Worm (Caenorhabditis elegans) whole organism, L4 larva: ENCODE data around the gene Y57A10C.8.

Experiments
- F10B5.3 ChIP-seq: sonication (generic microtip); optimal IDR thresholded peaks from 2 replicates; lab custom pipeline; 2016; ENCODE audit warnings: mild to moderate bottlenecking, missing genetic modification characterization, missing compliant biosample characterization
- F26F4.8 ChIP-seq: fragments of 200-800 bp; sonication (Bioruptor generic); conservative IDR thresholded peaks from 2 replicates; pipeline ENCODE4 v1.3.6; 2022; ENCODE audit warnings: missing genetic modification characterization, missing compliant biosample characterization
- F44E2.7 ChIP-seq: fragments of 200-800 bp; sonication (Bioruptor generic); IDR thresholded peaks from 2 replicates; pipeline ENCODE4 v2.1.2; 2022; ENCODE audit warnings: missing genetic modification characterization, missing compliant biosample characterization
- R02D3.7 ChIP-seq: fragments of 150-350 bp; sonication (generic microtip); optimal IDR thresholded peaks from 3 replicates; lab custom pipeline; 2014; ENCODE audit warnings: missing biosample characterization, missing genetic modification characterization
- T26A8.4 ChIP-seq: fragments of 200-800 bp; sonication (Bioruptor generic); IDR thresholded peaks from 2 replicates; pipeline ENCODE4 v1.3.6; 2022; ENCODE audit warnings: missing genetic modification characterization, missing compliant biosample characterization
- Y48G9A.11 ChIP-seq: fragments of 200-800 bp; sonication (Bioruptor generic); IDR thresholded peaks from 2 replicates; pipeline ENCODE4 v1.3.6; 2022; ENCODE audit warnings: missing genetic modification reagents, missing genetic modification characterization, missing compliant biosample characterization
- Y5F2A.4 ChIP-seq: fragments of 200-800 bp; sonication (Bioruptor generic); optimal IDR thresholded peaks from 2 replicates; lab custom pipeline; 2018; ENCODE audit warnings: mild to moderate bottlenecking, missing genetic modification characterization, missing compliant biosample characterization
- Y75B8A.6 ChIP-seq: fragments of 200-800 bp; sonication (Bioruptor generic); IDR thresholded peaks from 2 replicates; pipeline ENCODE4 v1.3.6; 2022; ENCODE audit warnings: missing genetic modification reagents, missing genetic modification characterization, missing compliant biosample characterization
- ZK546.5 ChIP-seq, 2 experiments: sonication (generic microtip); optimal IDR thresholded peaks; 2 replicates each; lab custom pipeline; 2017; ENCODE audit warnings: missing biosample characterization in 2 of 2, missing genetic modification characterization in 2 of 2
- aha-1 ChIP-seq: fragments of 150-350 bp; peaks from one replicate; lab custom pipeline; 2014; ENCODE audit warnings: missing biosample characterization, missing genetic modification characterization
- ceh-20 ChIP-seq: fragments of 200-800 bp; sonication (Bioruptor generic); IDR thresholded peaks from 2 replicates; pipeline ENCODE4 v1.3.6; 2022; ENCODE audit warnings: missing genetic modification reagents, missing genetic modification characterization, missing compliant biosample characterization
- ceh-82 ChIP-seq: sonication (generic microtip); optimal IDR thresholded peaks from 2 replicates; lab custom pipeline; 2017; ENCODE audit warnings: missing biosample characterization, missing genetic modification characterization
- ces-1 ChIP-seq: fragments of 150-350 bp; sonication (generic microtip); optimal IDR thresholded peaks from 4 replicates; lab custom pipeline; 2014; ENCODE audit warnings: missing biosample characterization, missing genetic modification reagents, missing genetic modification characterization
- ctbp-1 ChIP-seq: fragments of 200-800 bp; sonication (Bioruptor generic); IDR thresholded peaks from 2 replicates; pipeline ENCODE4 v1.3.6; 2022; ENCODE audit warnings: missing genetic modification reagents, missing genetic modification characterization, missing compliant biosample characterization
- daf-16 ChIP-seq, 3 experiments: sonication (generic microtip); optimal IDR thresholded peaks; 2 replicates each; lab custom pipeline; 2016 to 2017; ENCODE audit warnings: missing genetic modification characterization in 3 of 3, missing genetic modification reagents in 3 of 3, mild to moderate bottlenecking in 2 of 3, missing compliant biosample characterization in 2 of 3, missing biosample characterization in 1 of 3, moderate library complexity in 1 of 3
- daf-19 ChIP-seq: fragments of 200-800 bp; sonication (Bioruptor generic); conservative IDR thresholded peaks from 2 replicates; pipeline ENCODE4 v1.3.6; 2022; ENCODE audit warnings: missing genetic modification characterization, missing compliant biosample characterization
- dmd-8 ChIP-seq: fragments of 200-800 bp; sonication (Bioruptor generic); IDR thresholded peaks from 2 replicates; pipeline ENCODE4 v1.3.6; 2022; ENCODE audit warnings: missing genetic modification characterization, missing compliant biosample characterization
- dpl-1 ChIP-seq: fragments of 150-350 bp; optimal IDR thresholded peaks from 2 replicates; lab custom pipeline; 2014; ENCODE audit warnings: missing biosample characterization, missing genetic modification reagents, missing genetic modification characterization
- fkh-10 ChIP-seq: fragments of 150-350 bp; optimal IDR thresholded peaks from 2 replicates; lab custom pipeline; 2014; ENCODE audit warnings: missing biosample characterization, missing genetic modification reagents, missing genetic modification characterization
- lin-13 ChIP-seq: fragments of 150-350 bp; optimal IDR thresholded peaks from 2 replicates; lab custom pipeline; 2014; ENCODE audit warnings: missing biosample characterization, missing genetic modification reagents, missing genetic modification characterization
- lin-15B ChIP-seq: fragments of 150-350 bp; sonication (generic microtip); optimal IDR thresholded peaks from 3 replicates; lab custom pipeline; 2014; ENCODE audit warnings: missing biosample characterization, missing genetic modification characterization
- lsy-2 ChIP-seq, 2 experiments: fragments of 150-350 bp in 1 of 2; sonication (generic microtip) in 1 of 2; optimal IDR thresholded peaks; 2 replicates each; lab custom pipeline; 2014 to 2017; ENCODE audit warnings: missing biosample characterization in 2 of 2, missing genetic modification characterization in 2 of 2
- madf-5 ChIP-seq, 2 experiments: fragments of 200-800 bp; sonication (Bioruptor generic); IDR thresholded peaks; 2 replicates each; pipeline ENCODE4 v1.3.6; 2022; ENCODE audit warnings: missing compliant biosample characterization in 2 of 2, missing genetic modification characterization in 2 of 2
- mdt-29 ChIP-seq: fragments of 200-800 bp; sonication (Bioruptor generic); IDR thresholded peaks from 2 replicates; pipeline ENCODE4 v1.3.6; 2022; ENCODE audit warnings: missing genetic modification reagents, missing genetic modification characterization, missing compliant biosample characterization
- mep-1 ChIP-seq: fragments of 150-350 bp; sonication (generic microtip); optimal IDR thresholded peaks from 3 replicates; lab custom pipeline; 2014; ENCODE audit warnings: missing biosample characterization, missing genetic modification characterization
- mxl-2 ChIP-seq: fragments of 200-800 bp; sonication (Bioruptor generic); conservative IDR thresholded peaks from 2 replicates; pipeline ENCODE4 v1.3.6; 2022; ENCODE audit warnings: missing genetic modification reagents, missing genetic modification characterization, missing compliant biosample characterization
- nhr-237 ChIP-seq: sonication (generic microtip); optimal IDR thresholded peaks from 2 replicates; lab custom pipeline; 2017; ENCODE audit warnings: missing biosample characterization, missing genetic modification characterization
- nhr-48 ChIP-seq: sonication (generic microtip); optimal IDR thresholded peaks from 2 replicates; lab custom pipeline; 2016; ENCODE audit warnings: mild to moderate bottlenecking, missing genetic modification characterization, missing compliant biosample characterization
- skn-1 ChIP-seq: fragments of 150-350 bp; optimal IDR thresholded peaks from 2 replicates; lab custom pipeline; 2014; ENCODE audit warnings: missing biosample characterization, missing genetic modification characterization
- spr-1 ChIP-seq: sonication (generic microtip); optimal IDR thresholded peaks from 2 replicates; lab custom pipeline; 2016; ENCODE audit warnings: mild to moderate bottlenecking, missing genetic modification characterization, missing compliant biosample characterization
- unc-130 ChIP-seq: sonication (generic microtip); optimal IDR thresholded peaks from 2 replicates; lab custom pipeline; 2016; ENCODE audit warnings: missing genetic modification reagents, missing genetic modification characterization, missing compliant biosample characterization
- unc-62 ChIP-seq, 3 experiments: fragments of 150-350 bp in 1 of 3; sonication (generic microtip); optimal IDR thresholded peaks in 2 of 3; peaks in 1 of 3; 1 replicate in 1 of 3; 2 replicates in 2 of 3; lab custom pipeline; 2014 to 2017; ENCODE audit warnings: missing biosample characterization in 3 of 3, missing genetic modification characterization in 3 of 3, missing genetic modification reagents in 3 of 3, missing genotype in 1 of 3
- zip-11 ChIP-seq: fragments of 200-800 bp; sonication (Bioruptor generic); IDR thresholded peaks from 2 replicates; pipeline ENCODE4 v1.3.6; 2022; ENCODE audit warnings: missing genetic modification characterization, missing compliant biosample characterization

Y57A10C.8 gene

DNA sequence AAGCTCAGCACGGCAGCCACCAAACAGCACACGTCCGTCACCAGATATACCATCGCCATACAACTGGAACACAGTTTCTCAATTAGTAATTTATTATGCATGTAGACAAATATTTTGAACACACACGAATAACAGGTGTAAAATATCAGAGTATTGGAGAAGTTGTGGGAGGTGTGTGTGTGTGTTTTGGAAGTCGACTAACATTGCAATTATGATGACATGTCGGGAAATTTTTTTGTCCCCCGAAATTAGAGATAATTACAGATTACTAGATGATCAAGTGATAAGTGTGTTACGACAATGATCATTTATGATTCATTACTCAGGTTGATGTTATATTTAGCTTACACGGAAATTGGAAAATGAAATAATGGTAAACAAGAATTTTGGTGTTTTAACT lies at the start of gene Y57A10C.8:
Gene Y57A10C.8, minus strand, starts transcription at position 101 of the 400 bp plus-strand sequence.
- no peak for TF ChIP-seq ZK546.5 (tag; optimal IDR thresholded peaks at IDR 0.05; lab: Kevin White, UChicago)
- TF ChIP-seq unc-62 (GFP tag; optimal IDR thresholded peaks at IDR 0.05 in 1 of 2; lab: Kevin White, UChicago), result peak in 1 of 2 experiments; percentile 8
- TF ChIP-seq unc-62 (tag; optimal IDR thresholded peaks at IDR 0.05; lab: Kevin White, UChicago), result no peak
- TF ChIP-seq mdt-29 (GFP tag; lab: Robert Waterston, UW), result no peak

- TF ChIP-seq F10B5.3 (tag; lab: Kevin White, UChicago) (no peak), aha-1 (tag; lab: Kevin White, UChicago) (peak; percentile 72), ceh-82 (no peak), daf-16 (GFP tag; optimal IDR thresholded peaks at IDR 0.05; lab: Kevin White, UChicago) (no peak), daf-16 (tag; optimal IDR thresholded peaks at IDR 0.05; lab: Kevin White, UChicago) (no peak)
Observed at ce11 chrII:12473406-12473805, 43.8 kb upstream of the Y57A10C.8 start, which contains the start of gene srg-17. srg-17 (plus strand) TSS chrII:12473706.

- TF ChIP-seq nhr-48 (tag; lab: Kevin White, UChicago) (no peak), Y75B8A.6 (GFP tag; lab: Robert Waterston, UW) (no peak), unc-62 (GFP tag; optimal IDR thresholded peaks at IDR 0.05 in 1 of 2; lab: Kevin White, UChicago) (peak in 1 of 2 experiments; percentile 21), unc-62 (tag; optimal IDR thresholded peaks at IDR 0.05; lab: Kevin White, UChicago) (no peak), ctbp-1 (GFP tag; lab: Robert Waterston, UW) (no peak), unc-130 (GFP tag; lab: Kevin White, UChicago) (no peak), mep-1 (tag; lab: Kevin White, UChicago) (no peak), lsy-2 (tag; optimal IDR thresholded peaks at IDR 0.05; lab: Kevin White, UChicago) (no peak)
Observed at ce11 chrII:12471138-12471855, 41.7 kb upstream of the Y57A10C.8 start, which contains the start of the genes F15A4.5 and phat-8. F15A4.5 (minus strand) TSS chrII:12471238. phat-8 (plus strand) TSS chrII:12471805.

ce11 chrII:12467047-12467446 lies 37.4 kb upstream of the Y57A10C.8 start, which contains the start of gene srg-16:
srg-16 (plus strand) TSS chrII:12467133.
- 0 out of 2 replicates have a peak, but pooled peaks have one; percentile 7 for TF ChIP-seq F26F4.8 (GFP tag; lab: Robert Waterston, UW)
- no peak for TF ChIP-seq lin-15B

DNA sequence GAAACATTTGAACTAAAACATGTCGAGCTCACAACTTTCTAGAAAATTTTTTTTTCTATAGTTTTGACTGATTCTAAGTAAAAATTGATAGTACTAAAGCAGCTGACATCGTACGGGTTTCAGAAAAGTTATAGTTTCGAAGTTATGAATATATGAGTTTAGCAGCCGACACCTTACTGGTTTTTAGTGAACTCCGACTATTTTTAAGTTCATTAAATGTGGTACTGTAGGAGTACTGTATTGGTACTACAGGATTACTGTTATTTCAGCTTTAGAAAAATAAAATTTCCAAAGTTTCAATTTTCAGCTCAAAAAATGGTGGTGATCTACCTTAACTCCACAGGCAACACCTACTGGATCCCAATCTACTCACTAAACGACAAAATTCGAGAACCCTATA lies 35.9 kb upstream of the Y57A10C.8 start, which contains the start of gene sre-37:
Gene sre-37, plus strand, starts transcription at position 301 of the 400 bp plus-strand sequence.
- TF ChIP-seq ces-1 (GFP tag; lab: Kevin White, UChicago), result no peak
- no peak for TF ChIP-seq spr-1
- no peak for TF ChIP-seq T26A8.4 (GFP tag; lab: Robert Waterston, UW)
- no peak for TF ChIP-seq lin-13 (GFP tag; lab: Kevin White, UChicago)
- no peak for TF ChIP-seq fkh-10
- TF ChIP-seq daf-19 (GFP tag; lab: Robert Waterston, UW), result no peak
- TF ChIP-seq dmd-8 (GFP tag; lab: Robert Waterston, UW), result no peak
- TF ChIP-seq Y5F2A.4 (GFP tag; lab: Kevin White, UChicago), result no peak
- TF ChIP-seq mxl-2 (GFP tag; lab: Robert Waterston, UW), result no peak
- TF ChIP-seq zip-11, result no peak
- TF ChIP-seq R02D3.7, result no peak
- no peak for TF ChIP-seq skn-1 (tag; lab: Kevin White, UChicago)
- no peak for TF ChIP-seq F44E2.7 (GFP tag; lab: Robert Waterston, UW)
- TF ChIP-seq ceh-20 (GFP tag; lab: Robert Waterston, UW), result no peak
- no peak for TF ChIP-seq Y48G9A.11 (GFP tag; lab: Robert Waterston, UW)
- TF ChIP-seq nhr-237 (tag; lab: Kevin White, UChicago), result no peak
- no peak for TF ChIP-seq dpl-1 (GFP tag; lab: Kevin White, UChicago)
- TF ChIP-seq madf-5 (GFP tag; IDR thresholded peaks at IDR 0.05; lab: Robert Waterston, UW), result no peak
- TF ChIP-seq, all 104 proteins: peak for 0
